Worm (Caenorhabditis elegans) whole organism, late embryonic: ENCODE results near the gene M163.1.

Experiments
- ama-1 ChIP-seq: fragments of 150-350 bp; optimal IDR thresholded peaks from 2 replicates; lab custom pipeline; 2014
- eyg-1 ChIP-seq: sonication (generic microtip); optimal IDR thresholded peaks from 2 replicates; lab custom pipeline; 2016; ENCODE audit warnings: missing genotype, missing genetic modification characterization, missing compliant biosample characterization
- hlh-15 ChIP-seq: sonication (generic microtip); optimal IDR thresholded peaks from 2 replicates; lab custom pipeline; 2016; ENCODE audit warnings: missing genetic modification characterization, missing compliant biosample characterization
- pag-3 ChIP-seq: sonication (generic microtip); optimal IDR thresholded peaks from 2 replicates; lab custom pipeline; 2016; ENCODE audit warnings: missing compliant biosample characterization, missing genetic modification characterization, borderline replicate concordance

DNA sequence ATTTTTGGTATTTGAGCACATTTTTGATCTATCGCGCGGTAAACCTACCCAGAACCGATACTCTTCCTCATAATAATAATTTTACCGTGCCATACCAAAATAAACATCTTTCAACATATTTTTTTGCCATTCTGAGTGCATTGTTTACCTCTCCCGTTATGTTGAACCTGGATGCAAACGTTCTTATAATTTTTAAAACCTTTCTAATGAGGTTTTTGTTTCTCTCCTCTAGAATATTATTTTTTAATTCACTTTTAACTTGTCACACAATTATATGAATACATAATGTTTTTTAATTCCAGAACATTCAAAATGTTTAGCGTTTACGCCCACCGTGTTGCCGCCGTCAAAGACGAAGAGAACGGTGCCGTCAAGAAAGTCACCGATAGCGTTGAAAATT, 41.9 kb upstream of the M163.1 start, which contains the start of gene enri-2:
- TF ChIP-seq hlh-15 (tag; lab: Kevin White, UChicago) (no peak), ama-1 (lab: Kevin White, UChicago) (no peak), eyg-1 (tag; lab: Kevin White, UChicago) (no peak), pag-3 (tag; lab: Kevin White, UChicago) (no peak)
